Worm (Caenorhabditis elegans): ENCODE data around the gene W05E10.2.

Gene W05E10.2

DNA sequence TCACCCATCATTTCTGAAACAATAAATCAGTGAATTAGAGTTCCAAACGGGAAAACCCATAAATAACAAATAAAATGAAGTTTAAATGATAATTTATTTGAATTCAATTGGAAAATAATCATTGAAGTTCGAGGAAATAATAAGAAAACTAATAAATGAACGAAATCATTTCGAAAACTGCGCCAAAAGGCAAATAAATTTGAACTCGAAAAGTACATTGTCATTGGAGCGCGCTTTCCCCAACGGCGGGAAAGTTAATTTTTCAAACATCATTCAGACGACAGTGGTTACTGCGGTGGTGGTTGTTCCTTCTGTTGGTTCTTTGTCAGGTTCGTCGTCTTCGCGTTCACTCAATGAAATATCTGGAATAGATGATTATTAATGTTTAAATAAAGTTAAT is 46.5 kb downstream of the W05E10.2 start, which contains the start of gene npp-22 (continued):
- TF ChIP-seq nhr-71 (tag; optimal IDR thresholded peaks at IDR 0.05) (peak; percentile 72), hpl-2 (GFP tag; optimal IDR thresholded peaks at IDR 0.05) (no peak), egl-13 (tag; optimal IDR thresholded peaks at IDR 0.05) (no peak), unc-98 (GFP tag; IDR thresholded peaks at IDR 0.05) (no peak), lin-14 (GFP tag; optimal IDR thresholded peaks at IDR 0.05) (peak; percentile 63), sox-4 (tag; optimal IDR thresholded peaks at IDR 0.05) (no peak), hlh-17 (GFP tag; optimal IDR thresholded peaks at IDR 0.05; ENCODE audit: borderline replicate concordance) (no peak), pag-3 (tag; optimal IDR thresholded peaks at IDR 0.05; ENCODE audit: borderline replicate concordance, insufficient read depth) (no peak), fkh-4 (tag; optimal IDR thresholded peaks at IDR 0.05; ENCODE audit: borderline replicate concordance) (no peak), ceh-88 (GFP tag; IDR thresholded peaks at IDR 0.05) (no peak), egl-27 (tag; optimal IDR thresholded peaks at IDR 0.05) (no peak), ceh-8 (GFP tag; optimal IDR thresholded peaks at IDR 0.05) (no peak), fos-1 (tag; optimal IDR thresholded peaks at IDR 0.05) (no peak), C16A3.4 (tag; optimal IDR thresholded peaks at IDR 0.05) (peak; percentile 65), tlp-1 (tag; optimal IDR thresholded peaks at IDR 0.05) (no peak), nhr-237 (tag; optimal IDR thresholded peaks at IDR 0.05) (no peak), aha-1 (tag; optimal IDR thresholded peaks at IDR 0.05) (no peak), skn-1 (tag; optimal IDR thresholded peaks at IDR 0.05) (peak; percentile 73), rnt-1 (tag; optimal IDR thresholded peaks at IDR 0.05) (peak; percentile 65), dsc-1 (tag; optimal IDR thresholded peaks at IDR 0.05) (no peak), xbp-1 (tag; optimal IDR thresholded peaks at IDR 0.05) (peak; percentile 65), unc-86 (tag; optimal IDR thresholded peaks at IDR 0.05) (peak; percentile 33), nhr-11 (tag; optimal IDR thresholded peaks at IDR 0.05) (no peak), snu-23 (GFP tag; optimal IDR thresholded peaks at IDR 0.05) (peak; percentile 56)

DNA sequence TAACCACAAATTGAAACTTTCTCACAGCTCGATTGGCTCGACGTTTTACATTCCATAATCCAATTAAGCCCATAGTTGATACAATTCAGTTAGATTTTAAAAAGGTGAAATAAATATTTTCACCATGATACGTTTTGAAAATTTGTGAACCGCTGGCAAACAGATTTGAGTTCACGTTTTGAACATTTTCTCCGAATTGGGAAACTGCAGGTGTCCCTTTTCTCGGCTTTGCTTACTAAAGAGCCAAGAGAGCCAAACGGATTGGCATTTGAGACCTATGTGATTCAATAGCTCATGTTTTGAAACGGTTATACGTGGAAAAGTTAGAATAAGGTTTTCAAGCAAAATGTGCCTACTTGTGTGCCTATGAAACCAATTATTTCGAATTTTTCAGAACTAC is 49.9 kb downstream of the W05E10.2 start, which contains the start of gene spe-42:
Gene spe-42, minus strand, starts transcription at position 101 of the 400 bp plus-strand sequence.
- TF ChIP-seq fkh-8 (tag; optimal IDR thresholded peaks at IDR 0.05) (no peak), zag-1 (tag; optimal IDR thresholded peaks at IDR 0.05) (no peak), grh-1 (GFP tag; IDR thresholded peaks at IDR 0.05) (no peak), isw-1 (GFP tag; IDR thresholded peaks at IDR 0.05) (no peak), lin-39 (tag; optimal IDR thresholded peaks at IDR 0.05) (no peak), ceh-90 (tag; optimal IDR thresholded peaks at IDR 0.05) (no peak), vab-15 (tag; optimal IDR thresholded peaks at IDR 0.05) (no peak), rnt-1 (tag; optimal IDR thresholded peaks at IDR 0.05) (no peak)

DNA sequence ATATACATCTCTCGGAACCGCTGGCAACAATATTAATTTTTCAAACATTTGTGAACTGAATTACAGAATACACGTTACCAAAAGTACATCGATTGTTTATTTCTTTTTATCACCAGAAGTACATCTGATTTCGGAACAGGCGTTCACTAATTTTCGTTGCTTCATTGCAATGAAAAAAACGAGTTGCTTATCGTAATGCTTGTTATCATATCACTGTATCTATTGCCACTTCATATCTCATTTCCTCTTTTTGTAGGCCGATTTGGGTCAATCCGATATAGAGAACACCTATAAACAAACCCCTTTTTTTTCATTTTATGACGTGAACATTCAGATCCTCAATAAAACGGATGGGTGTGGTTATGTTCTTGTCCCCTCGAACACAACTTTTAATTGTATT is 50.4 kb downstream of the W05E10.2 start:
- TF ChIP-seq blmp-1 (tag; optimal IDR thresholded peaks at IDR 0.05) (peak; percentile 1), fkh-10 (GFP tag; optimal IDR thresholded peaks at IDR 0.05) (no peak), efl-1 (optimal IDR thresholded peaks at IDR 0.05) (no peak), efl-1 (GFP tag; optimal IDR thresholded peaks at IDR 0.05 in 1 of 2) (no peak)
